Fruit fly (Drosophila melanogaster): ENCODE measurements around the gene CG42507.

The CG42507 gene

DNA sequence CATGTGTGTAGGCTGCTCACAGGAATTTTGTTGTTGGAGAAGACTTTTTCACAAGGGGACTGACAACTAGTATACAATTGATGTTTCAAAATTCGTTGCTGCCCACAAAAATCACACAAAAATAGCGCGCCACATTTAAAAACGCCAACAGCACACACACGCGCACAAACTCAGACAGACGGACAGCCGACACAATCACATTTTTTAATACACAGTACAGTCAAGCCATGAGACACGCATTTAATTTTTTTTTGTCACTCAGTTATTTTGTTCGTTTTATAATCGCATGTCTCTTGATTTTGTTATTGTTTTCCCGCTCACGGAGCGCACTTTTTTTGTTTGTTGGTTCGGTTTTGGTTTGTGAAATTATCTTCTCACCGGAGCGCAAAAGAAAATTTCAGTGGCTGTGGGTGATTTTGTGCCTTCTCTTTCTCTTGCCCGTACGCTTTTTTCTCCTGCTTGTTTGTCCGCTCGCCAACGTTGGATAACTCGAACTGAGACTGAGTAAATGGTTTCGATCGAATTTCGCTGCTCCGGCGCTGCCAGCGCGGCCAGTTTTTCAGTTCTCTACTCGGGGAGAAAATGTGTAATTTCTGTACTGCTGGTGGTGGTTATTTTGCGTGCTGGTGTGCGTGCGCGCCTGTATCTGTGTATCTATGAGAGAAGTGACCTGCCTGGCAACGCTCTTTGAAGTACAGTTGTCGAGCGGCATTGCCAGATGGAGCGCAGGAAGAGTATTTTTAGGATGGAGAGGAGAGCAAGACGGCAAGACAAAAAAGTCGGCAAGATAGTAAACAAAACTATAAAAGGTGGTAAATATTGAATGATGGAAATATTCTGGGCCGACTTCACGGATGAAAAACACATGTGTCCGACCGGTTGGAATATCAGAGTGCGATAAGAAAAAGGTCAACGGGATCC, at the start of gene CG42507 (continued):
- TF ChIP-seq CG8359 (GFP tag; optimal IDR thresholded peaks at IDR 0.05; ENCODE audit: borderline replicate concordance), result peak; percentile 20
- TF ChIP-seq ab (GFP tag; optimal IDR thresholded peaks at IDR 0.05), result no peak
- peak; percentile 33 for TF ChIP-seq CG7271 (tag; optimal IDR thresholded peaks at IDR 0.05)
- TF ChIP-seq maf-S (GFP tag; optimal IDR thresholded peaks at IDR 0.05), result no peak
- TF ChIP-seq CG1529 (GFP tag; optimal IDR thresholded peaks at IDR 0.05), result peak; percentile 25
- TF ChIP-seq nom (GFP tag; optimal IDR thresholded peaks at IDR 0.05), result peak; percentile 65
- peak in 1 of 2 experiments; percentile 23 for TF ChIP-seq bsh (GFP tag; optimal IDR thresholded peaks at IDR 0.05)
- no peak for TF ChIP-seq CG4424 (GFP tag; optimal IDR thresholded peaks at IDR 0.05)
- TF ChIP-seq CG7745 (tag; optimal IDR thresholded peaks at IDR 0.05), result peak; percentile 32
- peak; percentile 4 for TF ChIP-seq CG12391 (tag; optimal IDR thresholded peaks at IDR 0.05)
- TF ChIP-seq hbn (GFP tag; IDR thresholded peaks at IDR 0.05; ENCODE audit: partially characterized antibody), result peak; percentile 51
- peak; percentile 18; the same call in 1 of the 3 replicates for TF ChIP-seq ken (GFP tag; IDR thresholded peaks at IDR 0.05)
- no peak for TF ChIP-seq phol (tag; optimal IDR thresholded peaks at IDR 0.05)
- peak; percentile 9; the same call in 1 of the 3 replicates for TF ChIP-seq sr (GFP tag; IDR thresholded peaks at IDR 0.05)
- TF ChIP-seq CG11723 (GFP tag; optimal IDR thresholded peaks at IDR 0.05), result peak; percentile 34
- TF ChIP-seq lab (GFP tag; optimal IDR thresholded peaks at IDR 0.05), result peak; percentile 71
- TF ChIP-seq CG12219 (GFP tag; optimal IDR thresholded peaks at IDR 0.05), result peak; percentile 53
- peak in 1 of 2 experiments; percentile 12 for TF ChIP-seq crp (GFP tag; optimal IDR thresholded peaks at IDR 0.05)
- peak; percentile 41; the same call in 1 of the 3 replicates for TF ChIP-seq CG34422 (GFP tag; IDR thresholded peaks at IDR 0.05)
- peak; percentile 46 for TF ChIP-seq Mes4 (GFP tag; optimal IDR thresholded peaks at IDR 0.05)
- TF ChIP-seq CG17328 (GFP tag; IDR thresholded peaks at IDR 0.05), result no peak
- peak; percentile 5 for TF ChIP-seq Nf-YB (GFP tag; optimal IDR thresholded peaks at IDR 0.05)
- TF ChIP-seq her (GFP tag; optimal IDR thresholded peaks at IDR 0.05), result peak; percentile 3
- 0 out of 2 replicates have a peak, but pooled peaks have one; percentile 20 for TF ChIP-seq Nf-YA (GFP tag; IDR thresholded peaks at IDR 0.05)
- no peak for TF ChIP-seq Xbp1 (GFP tag; optimal IDR thresholded peaks at IDR 0.05)
- peak; percentile 76 for TF ChIP-seq CrebB (tag; optimal IDR thresholded peaks at IDR 0.05)
- TF ChIP-seq mirr (GFP tag; optimal IDR thresholded peaks at IDR 0.05), result peak; percentile 80
- TF ChIP-seq CG6683 (GFP tag; optimal IDR thresholded peaks at IDR 0.05), result no peak
- no peak for TF ChIP-seq GATAe (GFP tag; conservative IDR thresholded peaks at IDR 0.05)
- TF ChIP-seq sd (tag; optimal IDR thresholded peaks at IDR 0.05), result peak; percentile 68
- TF ChIP-seq CG12071 (GFP tag; optimal IDR thresholded peaks at IDR 0.05), result peak; percentile 80
- peak; percentile 20; the same call in 1 of the 2 replicates for TF ChIP-seq rib (GFP tag; IDR thresholded peaks at IDR 0.05)
- TF ChIP-seq kni (GFP tag; optimal IDR thresholded peaks at IDR 0.05), result peak; percentile 95
- no peak for TF ChIP-seq CG5953 (GFP tag; IDR thresholded peaks at IDR 0.05)
- peak; percentile 76 for TF ChIP-seq sens (GFP tag)
- TF ChIP-seq fd64A (GFP tag; optimal IDR thresholded peaks at IDR 0.05), result peak; percentile 67
- TF ChIP-seq Elba2 (GFP tag; optimal IDR thresholded peaks at IDR 0.05), result peak; percentile 9
- TF ChIP-seq pho (GFP tag; optimal IDR thresholded peaks at IDR 0.05), result peak; percentile 2
- TF ChIP-seq insv (GFP tag; optimal IDR thresholded peaks at IDR 0.05), result peak in 1 of 2 experiments; percentile 73
- TF ChIP-seq jigr1 (GFP tag; IDR thresholded peaks at IDR 0.05), result no peak
- TF ChIP-seq CG31441 (GFP tag; IDR thresholded peaks at IDR 0.05), result no peak; the same call in none of the 2 replicates
- peak; percentile 9 for TF ChIP-seq grau (tag; optimal IDR thresholded peaks at IDR 0.05)
- peak; percentile 33 for TF ChIP-seq dm (GFP tag; optimal IDR thresholded peaks at IDR 0.05)
- peak; percentile 17 for TF ChIP-seq CG15514 (GFP tag; optimal IDR thresholded peaks at IDR 0.05)
- TF ChIP-seq chn (GFP tag; optimal IDR thresholded peaks at IDR 0.05), result peak; percentile 21
- no peak for TF ChIP-seq tin (GFP tag; optimal IDR thresholded peaks at IDR 0.05)
- no peak for TF ChIP-seq croc (GFP tag; conservative IDR thresholded peaks at IDR 0.05)
